Fruit fly (Drosophila melanogaster) whole organism, pupa: ENCODE results near the gene CG12239.

Experiments used
- CG10348 ChIP-seq: fragments of 200-800 bp; sonication (Bioruptor generic); IDR thresholded peaks from 2 replicates; pipeline ENCODE4 v1.3.6; 2022; ENCODE audit warnings: missing biosample characterization, missing genetic modification characterization
- CG15710 ChIP-seq: fragments of 200-800 bp; sonication (Bioruptor generic); optimal IDR thresholded peaks from 2 replicates; lab custom pipeline; 2018; ENCODE audit warnings: missing biosample characterization, mild to moderate bottlenecking, missing genetic modification characterization, moderate library complexity
- CG34367 ChIP-seq: fragments of 200-800 bp; sonication (Bioruptor generic); optimal IDR thresholded peaks from 2 replicates; lab custom pipeline; 2018; ENCODE audit warnings: missing biosample characterization, mild to moderate bottlenecking, missing genetic modification characterization
- EcR ChIP-seq: fragments of 200-800 bp; sonication (Bioruptor generic); optimal IDR thresholded peaks from 3 replicates; lab custom pipeline; 2019; ENCODE audit warnings: missing biosample characterization, missing genetic modification characterization, mild to moderate bottlenecking, moderate library complexity, missing genetic modification reagents
- Ets98B ChIP-seq: fragments of 200-800 bp; sonication (Bioruptor generic); IDR thresholded peaks from 2 replicates; pipeline ENCODE4 v1.3.6; 2022; ENCODE audit warnings: missing biosample characterization, missing genetic modification characterization
- Pif1B ChIP-seq: fragments of 200-800 bp; sonication (Bioruptor generic); optimal IDR thresholded peaks from 3 replicates; lab custom pipeline; 2016; ENCODE audit warnings: missing biosample characterization, missing genetic modification characterization

dm6 chrX:5763443-5764000, 28.4 kb upstream of the CG12239 start:
- TF ChIP-seq EcR (no peak), CG15710 (tag; lab: Kevin White, UChicago) (no peak), Ets98B (GFP tag; lab: Robert Waterston, UW) (0 out of 2 replicates have a peak, but pooled peaks have one; percentile 5), Pif1B (GFP tag; lab: Kevin White, UChicago) (no peak), CG10348 (GFP tag; lab: Robert Waterston, UW) (no peak), CG34367 (tag; lab: Kevin White, UChicago) (no peak)
